Fruit fly (Drosophila melanogaster): Measurements from ENCODE around the gene CG5112.

Gene CG5112

DNA sequence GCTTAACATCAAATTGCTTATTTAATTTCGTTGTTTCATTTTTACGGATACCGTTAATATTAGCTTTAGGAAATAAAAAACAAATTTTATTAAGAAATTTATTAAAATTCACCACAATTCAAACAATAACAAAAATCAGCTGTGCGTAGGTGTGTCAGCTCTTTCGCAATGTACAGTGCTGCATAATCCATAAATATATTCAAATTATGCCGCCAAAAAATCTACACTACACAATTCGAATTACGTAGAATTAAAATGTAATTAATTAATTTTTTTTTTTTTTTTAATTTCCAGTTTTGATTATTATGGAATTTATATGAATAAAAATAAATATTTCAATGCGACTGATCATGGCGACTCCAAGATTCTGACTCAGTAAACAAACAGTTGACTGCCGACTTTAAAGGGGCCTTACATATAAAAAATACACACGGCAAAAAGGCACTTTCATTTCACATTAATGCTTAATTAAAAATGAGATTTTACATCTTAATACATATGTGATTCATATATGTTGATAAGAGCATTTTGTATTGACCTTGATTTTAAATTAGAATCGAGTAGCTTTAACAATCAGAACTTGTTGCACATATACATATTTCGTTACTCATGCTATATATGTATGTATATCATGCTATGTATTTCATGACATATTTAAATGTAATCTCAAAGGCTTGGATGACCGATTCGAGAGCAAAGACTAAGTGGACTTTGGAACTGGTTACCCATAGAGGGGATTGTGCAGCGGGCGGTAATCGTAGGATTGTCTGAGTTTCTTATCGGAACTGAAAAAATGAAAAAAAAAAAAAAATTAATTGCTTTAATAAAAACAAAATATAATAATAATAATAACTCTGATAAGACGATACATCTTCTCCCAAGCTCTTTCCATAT, 2.3 kb downstream of the CG5112 start (continued):
- TF ChIP-seq CG10565 (GFP tag; optimal IDR thresholded peaks at IDR 0.05): no peak
- TF ChIP-seq CG5953 (GFP tag; IDR thresholded peaks at IDR 0.05): no peak
- TF ChIP-seq bcd (GFP tag; optimal IDR thresholded peaks at IDR 0.05): no peak
- TF ChIP-seq Myb (GFP tag; optimal IDR thresholded peaks at IDR 0.05): no peak
- TF ChIP-seq CG43689 (GFP tag; IDR thresholded peaks at IDR 0.05): no peak
- TF ChIP-seq CG3281 (GFP tag; optimal IDR thresholded peaks at IDR 0.05): no peak
- no peak for TF ChIP-seq btn (GFP tag; optimal IDR thresholded peaks at IDR 0.05)
- TF ChIP-seq Dad (GFP tag; optimal IDR thresholded peaks at IDR 0.05): no peak
- no peak for TF ChIP-seq Ets65A (GFP tag)
- no peak for TF ChIP-seq CG14965 (GFP tag; optimal IDR thresholded peaks at IDR 0.05; ENCODE audit: borderline replicate concordance)
- TF ChIP-seq E2f2 (GFP tag; IDR thresholded peaks at IDR 0.05): peak; percentile 95
- no peak for TF ChIP-seq CG11696 (GFP tag; IDR thresholded peaks at IDR 0.05)
- TF ChIP-seq prd (optimal IDR thresholded peaks at IDR 0.05): no peak
- TF ChIP-seq prd (GFP tag; IDR thresholded peaks at IDR 0.05): no peak
- TF ChIP-seq BtbVII (GFP tag; optimal IDR thresholded peaks at IDR 0.05): no peak
- TF ChIP-seq CG17359 (tag; optimal IDR thresholded peaks at IDR 0.05): no peak
- TF ChIP-seq usp (GFP tag; optimal IDR thresholded peaks at IDR 0.05): no peak
- TF ChIP-seq CG8944 (GFP tag; optimal IDR thresholded peaks at IDR 0.05): no peak
- no peak for TF ChIP-seq sna (GFP tag; IDR thresholded peaks at IDR 0.05; ENCODE audit: partially characterized antibody)
- TF ChIP-seq lilli (GFP tag; optimal IDR thresholded peaks at IDR 0.05): no peak
- no peak for TF ChIP-seq CG7271 (tag; optimal IDR thresholded peaks at IDR 0.05)
- no peak for TF ChIP-seq mam (GFP tag; optimal IDR thresholded peaks at IDR 0.05)
- TF ChIP-seq CG7745 (tag; optimal IDR thresholded peaks at IDR 0.05): no peak
- TF ChIP-seq cwo (GFP tag; optimal IDR thresholded peaks at IDR 0.05): no peak
- TF ChIP-seq ERR (GFP tag; optimal IDR thresholded peaks at IDR 0.05): no peak
- TF ChIP-seq CG30020 (tag; optimal IDR thresholded peaks at IDR 0.05): no peak
- TF ChIP-seq pzg (GFP tag; optimal IDR thresholded peaks at IDR 0.05): peak; percentile 30
- no peak for TF ChIP-seq Ets97D (GFP tag; optimal IDR thresholded peaks at IDR 0.05)
- TF ChIP-seq Mrtf (GFP tag; IDR thresholded peaks at IDR 0.05): no peak
- TF ChIP-seq Fer2 (tag; optimal IDR thresholded peaks at IDR 0.05): no peak
- TF ChIP-seq grn (GFP tag; optimal IDR thresholded peaks at IDR 0.05): no peak
- no peak for TF ChIP-seq wek (GFP tag; optimal IDR thresholded peaks at IDR 0.05)
- TF ChIP-seq sima (GFP tag; optimal IDR thresholded peaks at IDR 0.05): no peak
- no peak for TF ChIP-seq Elba2 (GFP tag; optimal IDR thresholded peaks at IDR 0.05)
- no peak for TF ChIP-seq CG17912 (GFP tag; optimal IDR thresholded peaks at IDR 0.05)
- peak; percentile 2 for TF ChIP-seq CG11504 (tag; optimal IDR thresholded peaks at IDR 0.05)
- no peak for TF ChIP-seq HLHmδ (GFP tag; optimal IDR thresholded peaks at IDR 0.05)
- no peak for TF ChIP-seq CG11560 (tag; IDR thresholded peaks at IDR 0.05)
- TF ChIP-seq Mad (GFP tag; optimal IDR thresholded peaks at IDR 0.05): no peak
- no peak for TF ChIP-seq Side (GFP tag; optimal IDR thresholded peaks at IDR 0.05)
- TF ChIP-seq CG7987 (GFP tag; optimal IDR thresholded peaks at IDR 0.05): no peak
- TF ChIP-seq CG18011 (GFP tag; optimal IDR thresholded peaks at IDR 0.05): no peak
- no peak for TF ChIP-seq ash1 (GFP tag; optimal IDR thresholded peaks at IDR 0.05)
- TF ChIP-seq HHEX (GFP tag; optimal IDR thresholded peaks at IDR 0.05): no peak
- TF ChIP-seq ken (GFP tag; IDR thresholded peaks at IDR 0.05): no peak
- TF ChIP-seq nom (GFP tag; optimal IDR thresholded peaks at IDR 0.05): peak; percentile 95
- TF ChIP-seq cas (GFP tag; IDR thresholded peaks at IDR 0.05): no peak
- TF ChIP-seq Sox102F (GFP tag; optimal IDR thresholded peaks at IDR 0.05): no peak
- no peak for TF ChIP-seq Optix (GFP tag; IDR thresholded peaks at IDR 0.05)
- TF ChIP-seq PHDP (tag; optimal IDR thresholded peaks at IDR 0.05): no peak
